Worm (Caenorhabditis elegans): Measurements from ENCODE around the gene copd-1.

copd-1 gene

ce11 chrIII:6607067-6607466, 17.7 kb downstream of the copd-1 start:
- TF ChIP-seq ama-1 (optimal IDR thresholded peaks at IDR 0.05) = peak; percentile 45
- TF ChIP-seq nfya-1 (tag; optimal IDR thresholded peaks at IDR 0.05; ENCODE audit: insufficient read depth) = no peak
- peak; percentile 28 for TF ChIP-seq elt-2 (tag; optimal IDR thresholded peaks at IDR 0.05)
- no peak for TF ChIP-seq ceh-16 (tag; optimal IDR thresholded peaks at IDR 0.05)
- TF ChIP-seq eor-1 (tag; optimal IDR thresholded peaks at IDR 0.05) = no peak

- TF ChIP-seq skn-1 (tag; optimal IDR thresholded peaks at IDR 0.05) = no peak
- no peak for TF ChIP-seq ceh-28 (tag; optimal IDR thresholded peaks at IDR 0.05)
- peak; percentile 64 for TF ChIP-seq pha-4 (tag; optimal IDR thresholded peaks at IDR 0.05)
- no peak for TF ChIP-seq mml-1 (tag; optimal IDR thresholded peaks at IDR 0.05)
- TF ChIP-seq jun-1 (tag; optimal IDR thresholded peaks at IDR 0.05) = no peak
- TF ChIP-seq egl-27 (tag; optimal IDR thresholded peaks at IDR 0.05) = no peak
- TF ChIP-seq ztf-11 (tag; optimal IDR thresholded peaks at IDR 0.05) = no peak
Measured at ce11 chrIII:6606641-6607040, 18.1 kb downstream of the copd-1 start.

ce11 chrIII:6606022-6606467, 18.7 kb downstream of the copd-1 start:
- TF ChIP-seq lin-39 (tag; optimal IDR thresholded peaks at IDR 0.05) (peak; percentile 68), elt-1 (tag; optimal IDR thresholded peaks at IDR 0.05) (no peak), ceh-28 (tag; optimal IDR thresholded peaks at IDR 0.05) (peak; percentile 30), nhr-43 (tag; optimal IDR thresholded peaks at IDR 0.05; ENCODE audit: poor library complexity, severe bottlenecking) (peak; percentile 60), ztf-4 (tag; optimal IDR thresholded peaks at IDR 0.05) (peak; percentile 56), R02D3.7 (tag; optimal IDR thresholded peaks at IDR 0.05) (peak; percentile 52), hmg-11 (tag; optimal IDR thresholded peaks at IDR 0.05) (peak; percentile 69), nhr-77 (tag; optimal IDR thresholded peaks at IDR 0.05) (peak; percentile 31), skn-1 (tag; optimal IDR thresholded peaks at IDR 0.05) (peak; percentile 49), nhr-25 (tag; optimal IDR thresholded peaks at IDR 0.05) (peak; percentile 72), elt-2 (tag; optimal IDR thresholded peaks at IDR 0.05) (peak; percentile 60), unc-62 (GFP tag; optimal IDR thresholded peaks at IDR 0.05) (peak; percentile 30), lin-15B (tag; optimal IDR thresholded peaks at IDR 0.05) (peak; percentile 57), pha-4 (tag; optimal IDR thresholded peaks at IDR 0.05) (no peak), fos-1 (tag; optimal IDR thresholded peaks at IDR 0.05) (peak; percentile 59), ama-1 (optimal IDR thresholded peaks at IDR 0.05) (peak; percentile 95), aly-2 (tag; optimal IDR thresholded peaks at IDR 0.05) (no peak), snpc-4 (tag; optimal IDR thresholded peaks at IDR 0.05) (peak; percentile 5), pqm-1 (tag; optimal IDR thresholded peaks at IDR 0.05) (peak; percentile 8), tbx-2 (tag; optimal IDR thresholded peaks at IDR 0.05) (peak; percentile 7), mdl-1 (tag; optimal IDR thresholded peaks at IDR 0.05) (peak; percentile 68), mml-1 (tag; optimal IDR thresholded peaks at IDR 0.05) (no peak), egl-5 (tag; optimal IDR thresholded peaks at IDR 0.05) (no peak), nfya-1 (tag; optimal IDR thresholded peaks at IDR 0.05; ENCODE audit: insufficient read depth) (peak; percentile 86), elt-3 (tag; optimal IDR thresholded peaks at IDR 0.05) (no peak), lsy-12 (tag; optimal IDR thresholded peaks at IDR 0.05) (peak; percentile 74), nhr-23 (tag; optimal IDR thresholded peaks at IDR 0.05) (peak; percentile 51)

ce11 chrIII:6605442-6605992, 19.3 kb downstream of the copd-1 start:
- no peak for TF ChIP-seq tbx-2 (tag; optimal IDR thresholded peaks at IDR 0.05)
- TF ChIP-seq nhr-76 (tag; optimal IDR thresholded peaks at IDR 0.05) = no peak
- TF ChIP-seq nhr-12 (tag; optimal IDR thresholded peaks at IDR 0.05) = no peak
- no peak for TF ChIP-seq nhr-25 (tag; optimal IDR thresholded peaks at IDR 0.05)
- no peak for TF ChIP-seq nhr-67 (tag; optimal IDR thresholded peaks at IDR 0.05)
- peak; percentile 16 for TF ChIP-seq nhr-23 (tag; optimal IDR thresholded peaks at IDR 0.05)
- TF ChIP-seq zag-1 (tag; optimal IDR thresholded peaks at IDR 0.05) = no peak
- peak; percentile 71 for TF ChIP-seq elt-1 (tag; optimal IDR thresholded peaks at IDR 0.05)
- TF ChIP-seq mdl-1 (tag; optimal IDR thresholded peaks at IDR 0.05) = no peak

Data from whole organism, L3 larva.